Worm (Caenorhabditis elegans): ENCODE results near the gene Y50D4A.6.

- TF ChIP-seq cog-1 (tag; optimal IDR thresholded peaks at IDR 0.05): no peak
- no peak for TF ChIP-seq ztf-23 (GFP tag; IDR thresholded peaks at IDR 0.05)
- no peak for TF ChIP-seq med-1 (GFP tag; optimal IDR thresholded peaks at IDR 0.05; ENCODE audit: insufficient read depth)
- no peak for TF ChIP-seq T22C8.4 (GFP tag; IDR thresholded peaks at IDR 0.05)
- no peak for TF ChIP-seq ref-1 (GFP tag; conservative IDR thresholded peaks at IDR 0.05)
These were observed 41.6 kb downstream of the Y50D4A.6 start for ce11 chrV:1157443-1157842.

Data from whole organism, midembryonic.